Fruit fly (Drosophila melanogaster): ENCODE data around the gene CG3698.

CG3698 gene

DNA sequence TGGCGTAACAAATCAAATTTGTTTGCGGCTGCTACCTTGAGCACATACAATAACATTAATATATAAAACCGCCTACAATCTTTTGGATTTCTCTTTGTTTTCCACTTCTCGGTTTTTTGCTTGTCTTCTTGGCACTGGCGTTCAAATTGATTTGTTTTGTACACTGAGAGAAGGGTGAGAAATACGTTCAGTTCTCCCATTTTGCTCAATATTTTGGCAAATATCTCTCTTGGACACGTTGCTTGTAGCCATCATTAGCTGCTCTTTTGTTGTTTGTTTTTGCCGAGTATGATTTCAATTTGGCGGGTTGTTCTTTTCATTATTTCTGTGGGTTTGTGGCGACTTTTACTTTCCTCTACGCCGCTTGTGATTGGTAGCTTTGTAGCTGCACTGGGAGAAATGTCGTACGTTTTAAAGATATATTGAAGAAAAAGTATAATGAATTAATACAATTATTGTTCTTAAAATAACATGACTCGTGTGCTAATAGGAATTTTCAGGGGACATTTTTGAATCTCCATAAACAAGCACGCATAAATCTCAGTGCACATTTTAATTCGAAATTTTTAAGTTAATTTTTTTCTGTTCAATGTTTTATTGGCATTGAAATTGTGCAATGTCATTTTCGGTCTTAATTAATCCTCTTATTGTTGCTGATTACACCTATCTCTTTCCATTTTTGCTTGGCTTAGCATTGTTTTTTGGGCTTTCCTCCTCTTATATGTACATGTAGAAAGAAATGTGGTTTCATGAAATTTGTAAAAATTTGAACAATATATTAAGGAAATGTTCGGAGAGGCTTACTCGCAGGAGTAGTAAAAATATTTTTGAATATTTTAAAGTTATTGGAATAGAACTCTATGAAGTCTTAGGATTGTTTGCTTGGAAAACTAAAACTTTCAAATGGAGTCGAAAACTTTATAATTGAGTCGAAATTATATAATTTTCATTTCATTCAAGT, 29.1 kb upstream of the CG3698 start:
- TF ChIP-seq stc (GFP tag; IDR thresholded peaks at IDR 0.05) (no peak; the same call in 1 of the 2 replicates), B-H2 (GFP tag; optimal IDR thresholded peaks at IDR 0.05) (peak; percentile 7), grau (tag; optimal IDR thresholded peaks at IDR 0.05) (peak; percentile 44), bbx (GFP tag; IDR thresholded peaks at IDR 0.05; ENCODE audit: partially characterized antibody) (no peak), Spps (tag; optimal IDR thresholded peaks at IDR 0.05) (no peak), CG12744 (GFP tag; optimal IDR thresholded peaks at IDR 0.05) (no peak), CG6175 (GFP tag; IDR thresholded peaks at IDR 0.05) (no peak), C15 (GFP tag; IDR thresholded peaks at IDR 0.05) (0 out of 3 replicates have a peak, but pooled peaks have one; percentile 43), CG11093 (GFP tag; IDR thresholded peaks at IDR 0.05) (no peak), nau (GFP tag; optimal IDR thresholded peaks at IDR 0.05) (no peak), Ets65A (GFP tag) (peak; percentile 33), trh (GFP tag; optimal IDR thresholded peaks at IDR 0.05) (no peak), Dp (GFP tag; optimal IDR thresholded peaks at IDR 0.05) (no peak), ewg (GFP tag; optimal IDR thresholded peaks at IDR 0.05) (no peak), luna (GFP tag; optimal IDR thresholded peaks at IDR 0.05) (no peak), CG12071 (GFP tag; optimal IDR thresholded peaks at IDR 0.05) (no peak), E2f1 (GFP tag; IDR thresholded peaks at IDR 0.05) (no peak; the same call in 1 of the 2 replicates), zfh1 (GFP tag; IDR thresholded peaks at IDR 0.05) (no peak), Drgx (GFP tag; IDR thresholded peaks at IDR 0.05) (no peak), Hr3 (GFP tag; optimal IDR thresholded peaks at IDR 0.05) (peak; percentile 16), corto (GFP tag; optimal IDR thresholded peaks at IDR 0.05) (no peak), slou (GFP tag; optimal IDR thresholded peaks at IDR 0.05) (no peak), sens (GFP tag) (peak; percentile 82), HHEX (GFP tag; optimal IDR thresholded peaks at IDR 0.05) (no peak), CG3065 (GFP tag; optimal IDR thresholded peaks at IDR 0.05) (no peak), h (optimal IDR thresholded peaks at IDR 0.05) (no peak), Meics (GFP tag; optimal IDR thresholded peaks at IDR 0.05) (peak; percentile 40), pb (GFP tag; optimal IDR thresholded peaks at IDR 0.05) (no peak), nmo (GFP tag; optimal IDR thresholded peaks at IDR 0.05) (no peak), Blimp-1 (GFP tag; optimal IDR thresholded peaks at IDR 0.05) (peak; percentile 10), pfk (GFP tag; optimal IDR thresholded peaks at IDR 0.05) (no peak), D19B (GFP tag; optimal IDR thresholded peaks at IDR 0.05) (peak; percentile 24), Bdp1 (GFP tag; optimal IDR thresholded peaks at IDR 0.05) (no peak), CG14441 (GFP tag; IDR thresholded peaks at IDR 0.05) (0 out of 2 replicates have a peak, but pooled peaks have one; percentile 36), CG1529 (GFP tag; optimal IDR thresholded peaks at IDR 0.05) (no peak), Kr (GFP tag; optimal IDR thresholded peaks at IDR 0.05) (no peak), CG6854 (GFP tag; optimal IDR thresholded peaks at IDR 0.05) (no peak), Usf (GFP tag; optimal IDR thresholded peaks at IDR 0.05) (no peak), CG6689 (GFP tag; IDR thresholded peaks at IDR 0.05) (0 out of 2 replicates have a peak, but pooled peaks have one; percentile 15), CG8924 (tag; optimal IDR thresholded peaks at IDR 0.05) (no peak), bowl (GFP tag; IDR thresholded peaks at IDR 0.05) (no peak), HLHmδ (GFP tag; optimal IDR thresholded peaks at IDR 0.05) (no peak), CG12299 (tag; optimal IDR thresholded peaks at IDR 0.05) (no peak), Ada2b (GFP tag; IDR thresholded peaks at IDR 0.05) (peak; percentile 49; the same call in 1 of the 2 replicates), CG9727 (GFP tag; optimal IDR thresholded peaks at IDR 0.05) (peak; percentile 46), CG14050 (GFP tag; IDR thresholded peaks at IDR 0.05) (no peak), fu2 (GFP tag; optimal IDR thresholded peaks at IDR 0.05) (no peak), crp (GFP tag; optimal IDR thresholded peaks at IDR 0.05) (no peak), wdn (GFP tag; IDR thresholded peaks at IDR 0.05) (0 out of 2 replicates have a peak, but pooled peaks have one; percentile 30), mam (GFP tag; optimal IDR thresholded peaks at IDR 0.05) (peak; percentile 29)

Data from whole organism, embryonic.